Worm (Caenorhabditis elegans): Measurements from ENCODE around the gene aqp-2.
A peak's percentile ranks its signal among the peaks of the same experiment; 100 is the strongest.

aqp-2 gene

ce11 chrII:9295678-9296077, 33.9 kb upstream of the aqp-2 start, which contains the start of gene C01G6.9 (continued):
- no peak for TF ChIP-seq F39B2.1 (GFP tag; IDR thresholded peaks at IDR 0.05)
- TF ChIP-seq nfya-2 (GFP tag; IDR thresholded peaks at IDR 0.05): no peak

- TF ChIP-seq ceh-40 (GFP tag; IDR thresholded peaks at IDR 0.05) (no peak), nhr-80 (tag; optimal IDR thresholded peaks at IDR 0.05) (peak; percentile 86), let-607 (tag; optimal IDR thresholded peaks at IDR 0.05) (peak in 1 of 2 experiments; percentile 26)
These were observed 29.9 kb upstream of the aqp-2 start, which contains the start of gene acs-7 for ce11 chrII:9291632-9292031. Gene acs-7 (plus strand): TSS chrII:9292017.

- TF ChIP-seq bed-2 (GFP tag; IDR thresholded peaks at IDR 0.05) (no peak), athp-1 (tag; optimal IDR thresholded peaks at IDR 0.05) (no peak), tbx-9 (tag; optimal IDR thresholded peaks at IDR 0.05; ENCODE audit: borderline replicate concordance) (no peak), nfya-1 (tag; optimal IDR thresholded peaks at IDR 0.05; ENCODE audit: borderline replicate concordance, insufficient read depth) (no peak), D2030.7 (GFP tag; IDR thresholded peaks at IDR 0.05) (no peak), efl-1 (GFP tag; optimal IDR thresholded peaks at IDR 0.05) (peak; percentile 73), ekl-4 (GFP tag; IDR thresholded peaks at IDR 0.05) (peak; percentile 26; the same call in 1 of the 2 replicates), attf-5 (GFP tag; optimal IDR thresholded peaks at IDR 0.05) (no peak), F22D6.2 (tag; optimal IDR thresholded peaks at IDR 0.05) (no peak), ama-1 (optimal IDR thresholded peaks at IDR 0.05) (no peak), ama-1 (GFP tag; optimal IDR thresholded peaks at IDR 0.05) (no peak), F37B4.10 (GFP tag; IDR thresholded peaks at IDR 0.05) (no peak), F55B11.4 (tag; optimal IDR thresholded peaks at IDR 0.05; ENCODE audit: borderline replicate concordance, insufficient read depth) (no peak), nfya-2 (GFP tag; IDR thresholded peaks at IDR 0.05) (no peak), Y67H2A.10 (GFP tag; conservative IDR thresholded peaks at IDR 0.05) (no peak), ceh-91 (GFP tag; IDR thresholded peaks at IDR 0.05) (peak; percentile 29; the same call in 1 of the 2 replicates), madf-8 (GFP tag; conservative IDR thresholded peaks at IDR 0.05) (peak; percentile 55), ztf-26 (tag; optimal IDR thresholded peaks at IDR 0.05) (no peak), T26A5.8 (tag; optimal IDR thresholded peaks at IDR 0.05) (no peak), rcor-1 (GFP tag; IDR thresholded peaks at IDR 0.05) (no peak), dpl-1 (GFP tag; optimal IDR thresholded peaks at IDR 0.05) (peak; percentile 1), Y53F4B.3 (GFP tag; IDR thresholded peaks at IDR 0.05) (no peak), ceh-58 (GFP tag; IDR thresholded peaks at IDR 0.05) (no peak), lin-54 (GFP tag; optimal IDR thresholded peaks at IDR 0.05) (no peak), zim-3 (tag; optimal IDR thresholded peaks at IDR 0.05) (no peak), nhr-90 (tag; optimal IDR thresholded peaks at IDR 0.05) (no peak), atf-7 (tag; optimal IDR thresholded peaks at IDR 0.05) (no peak), akir-1 (GFP tag; optimal IDR thresholded peaks at IDR 0.05) (no peak), madf-6 (GFP tag; IDR thresholded peaks at IDR 0.05) (peak; percentile 85), B0336.3 (GFP tag; IDR thresholded peaks at IDR 0.05) (no peak), xnd-1 (tag; optimal IDR thresholded peaks at IDR 0.05) (peak; percentile 70), F33H1.4 (GFP tag; IDR thresholded peaks at IDR 0.05) (peak; percentile 49), lir-1 (GFP tag; conservative IDR thresholded peaks at IDR 0.05) (no peak), F49E8.2 (tag; optimal IDR thresholded peaks at IDR 0.05; ENCODE audit: insufficient read depth) (no peak), lin-26 (GFP tag; IDR thresholded peaks at IDR 0.05) (no peak), hmg-1.2 (GFP tag; IDR thresholded peaks at IDR 0.05) (peak; percentile 23; the same call in 1 of the 2 replicates), egl-18 (GFP tag; IDR thresholded peaks at IDR 0.05) (no peak), B0261.1 (tag; optimal IDR thresholded peaks at IDR 0.05) (no peak), let-607 (tag; optimal IDR thresholded peaks at IDR 0.05) (no peak), unc-130 (GFP tag; optimal IDR thresholded peaks at IDR 0.05) (no peak)
These were observed 27.3 kb upstream of the aqp-2 start for ce11 chrII:9289127-9289526.
